Worm (Caenorhabditis elegans) whole organism, young adult: ENCODE measurements around the gene skpo-1.

ENCODE experiments used
- B0261.1 ChIP-seq: sonication (generic microtip); optimal IDR thresholded peaks from 2 replicates; lab custom pipeline; 2016; ENCODE audit warnings: mild to moderate bottlenecking, missing genetic modification characterization, moderate library complexity, missing compliant biosample characterization
- F33H1.4 ChIP-seq: fragments of 200-800 bp; sonication (Bioruptor generic); IDR thresholded peaks from 2 replicates; pipeline ENCODE4 v1.3.6; 2022; ENCODE audit warnings: missing genetic modification reagents, missing genetic modification characterization, missing compliant biosample characterization
- ccch-3 ChIP-seq: fragments of 200-800 bp; sonication (Bioruptor generic); optimal IDR thresholded peaks from 2 replicates; lab custom pipeline; 2018; ENCODE audit warnings: mild to moderate bottlenecking, missing genetic modification characterization, missing compliant biosample characterization
- ceh-27 ChIP-seq: fragments of 200-800 bp; sonication (Bioruptor generic); optimal IDR thresholded peaks from 2 replicates; lab custom pipeline; 2018; ENCODE audit warnings: mild to moderate bottlenecking, missing genetic modification characterization, moderate library complexity, missing compliant biosample characterization

- TF ChIP-seq ccch-3 (GFP tag; lab: Kevin White, UChicago) = no peak
- TF ChIP-seq F33H1.4 = no peak
- TF ChIP-seq ceh-27 (GFP tag; lab: Kevin White, UChicago) = no peak
- no peak for TF ChIP-seq B0261.1
Observed at ce11 chrII:8415035-8415434, 10.4 kb upstream of the skpo-1 start.
